Worm (Caenorhabditis elegans): ENCODE measurements around the gene F53F4.18.

Gene F53F4.18

DNA sequence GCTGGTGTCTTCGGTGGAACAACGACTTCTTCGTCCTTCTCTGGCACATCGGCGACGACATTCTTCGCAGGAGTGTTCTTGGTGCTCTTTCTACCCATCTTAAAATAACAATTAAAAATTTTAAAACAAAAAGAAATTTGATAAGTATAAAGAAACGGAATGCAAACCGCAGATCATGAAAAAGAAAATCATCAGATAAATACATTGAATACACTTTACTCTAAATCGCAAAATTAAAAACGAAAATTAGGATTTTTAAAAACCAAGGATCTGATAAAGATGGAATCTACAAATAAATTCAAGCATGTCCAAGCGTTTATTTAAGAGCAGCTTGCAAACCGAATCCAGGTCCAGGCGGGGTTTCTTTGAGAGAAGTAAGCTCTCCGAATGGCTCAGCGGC, 34.5 kb downstream of the F53F4.18 start, which contains the start of gene F53F4.11:
F53F4.11 (minus strand) TSS at position 101 of the 400 bp plus-strand sequence.
- TF ChIP-seq ref-1 (GFP tag; conservative IDR thresholded peaks at IDR 0.05) (no peak), T22C8.4 (GFP tag; IDR thresholded peaks at IDR 0.05) (no peak)

DNA sequence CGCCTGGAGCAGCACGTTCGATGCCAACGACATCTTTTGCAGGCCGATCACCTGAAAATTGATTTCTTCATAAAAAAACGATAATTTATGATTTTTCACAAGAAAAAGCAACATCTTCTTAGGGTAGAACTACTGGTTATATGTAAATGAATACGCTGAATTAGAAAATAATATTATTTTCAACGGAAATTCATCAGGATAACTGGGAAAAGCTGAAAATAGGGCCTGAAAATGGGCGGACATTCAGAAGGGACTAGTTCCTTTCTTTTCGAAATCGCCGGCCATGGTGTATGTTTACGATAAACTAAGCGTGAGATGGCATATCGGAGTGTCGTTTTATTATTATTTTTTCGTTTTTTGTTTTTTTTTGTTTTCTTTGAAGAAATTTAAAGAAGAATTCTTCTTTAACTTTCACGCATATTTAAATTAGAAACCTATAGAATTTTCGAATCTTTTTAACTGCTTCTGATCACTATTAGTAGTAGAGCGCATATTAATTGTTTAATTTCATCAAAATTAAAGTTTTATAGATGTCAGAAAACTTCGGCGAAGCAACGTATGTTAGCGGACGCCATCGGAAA, 35.7 kb downstream of the F53F4.18 start, which contains the start of the genes nduv-2 and F53F4.12:
nduv-2 (minus strand) TSS at position 51 of the 581 bp plus-strand sequence.
F53F4.12 (plus strand) TSS at position 531 of the 581 bp plus-strand sequence.
- TF ChIP-seq ztf-23 (GFP tag; IDR thresholded peaks at IDR 0.05) (no peak), ref-1 (GFP tag; conservative IDR thresholded peaks at IDR 0.05) (no peak), T22C8.4 (GFP tag; IDR thresholded peaks at IDR 0.05) (no peak), cog-1 (tag; optimal IDR thresholded peaks at IDR 0.05) (no peak), flt-1 (GFP tag; IDR thresholded peaks at IDR 0.05) (no peak), klf-2 (GFP tag; conservative IDR thresholded peaks at IDR 0.05) (no peak), tab-1 (GFP tag; IDR thresholded peaks at IDR 0.05) (no peak), med-1 (GFP tag; optimal IDR thresholded peaks at IDR 0.05; ENCODE audit: insufficient read depth) (no peak), ztf-29 (GFP tag; IDR thresholded peaks at IDR 0.05) (no peak)

DNA sequence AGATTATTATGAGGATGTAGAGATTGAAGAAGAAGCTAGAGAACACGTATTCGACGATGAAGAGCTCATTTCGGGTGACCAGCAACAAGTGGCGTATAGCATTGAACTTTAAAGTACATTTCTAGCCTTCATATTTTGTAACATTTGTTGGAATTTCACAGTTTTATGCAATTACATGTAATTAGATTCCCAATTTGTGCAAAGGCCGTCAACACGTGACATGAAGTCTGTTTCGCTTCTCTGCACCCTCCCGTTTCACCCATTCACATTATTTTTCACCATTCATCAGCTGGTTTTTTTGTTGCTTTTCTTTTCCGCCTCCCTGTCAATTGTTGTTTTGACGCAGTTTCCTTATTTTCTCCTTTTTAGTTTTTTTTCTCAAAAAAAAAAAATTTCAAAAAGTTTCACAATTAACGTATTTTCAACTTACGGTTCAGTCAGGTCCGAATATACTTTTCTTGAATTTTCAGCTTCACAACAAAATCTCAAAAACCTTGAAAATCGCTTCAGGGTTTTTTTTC, 37.2 kb downstream of the F53F4.18 start, which contains the start of gene sde-2:
sde-2 (plus strand) TSS at position 471 of the 521 bp plus-strand sequence.
- TF ChIP-seq ztf-23 (GFP tag; IDR thresholded peaks at IDR 0.05) (no peak), ref-1 (GFP tag; conservative IDR thresholded peaks at IDR 0.05) (no peak), flt-1 (GFP tag; IDR thresholded peaks at IDR 0.05) (no peak), klf-2 (GFP tag; conservative IDR thresholded peaks at IDR 0.05) (no peak)

DNA sequence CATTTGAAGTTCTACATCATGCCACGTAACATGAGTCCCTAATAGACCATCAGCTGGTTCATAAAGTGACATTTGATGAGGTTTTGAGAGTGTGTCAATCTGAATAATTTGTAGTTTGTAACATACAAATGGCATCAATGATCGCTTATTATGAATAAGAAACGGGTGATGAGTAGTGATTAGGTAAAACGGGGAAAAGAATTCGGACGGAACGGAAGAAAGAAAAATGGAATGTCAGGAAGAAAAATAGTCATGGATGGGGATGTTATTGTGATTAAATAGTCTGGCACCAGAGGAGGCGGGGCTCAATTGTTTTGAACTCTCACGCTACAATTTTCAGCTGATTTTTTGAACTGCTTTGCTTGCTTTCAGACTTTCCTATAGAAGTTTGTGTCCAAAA, 44.2 kb downstream of the F53F4.18 start, which contains the start of gene H37A05.2:
H37A05.2 (minus strand) TSS at position 101 of the 400 bp plus-strand sequence.
- no peak for TF ChIP-seq ref-1 (GFP tag; conservative IDR thresholded peaks at IDR 0.05)
- no peak for TF ChIP-seq flt-1 (GFP tag; IDR thresholded peaks at IDR 0.05)
- TF ChIP-seq med-1 (GFP tag; optimal IDR thresholded peaks at IDR 0.05; ENCODE audit: insufficient read depth): no peak
- TF ChIP-seq cog-1 (tag; optimal IDR thresholded peaks at IDR 0.05): no peak
- TF ChIP-seq ztf-23 (GFP tag; IDR thresholded peaks at IDR 0.05): no peak
- TF ChIP-seq T22C8.4 (GFP tag; IDR thresholded peaks at IDR 0.05): no peak
- TF ChIP-seq tab-1 (GFP tag; IDR thresholded peaks at IDR 0.05): no peak
- no peak for TF ChIP-seq klf-2 (GFP tag; conservative IDR thresholded peaks at IDR 0.05)
- TF ChIP-seq ztf-29 (GFP tag; IDR thresholded peaks at IDR 0.05): no peak

DNA sequence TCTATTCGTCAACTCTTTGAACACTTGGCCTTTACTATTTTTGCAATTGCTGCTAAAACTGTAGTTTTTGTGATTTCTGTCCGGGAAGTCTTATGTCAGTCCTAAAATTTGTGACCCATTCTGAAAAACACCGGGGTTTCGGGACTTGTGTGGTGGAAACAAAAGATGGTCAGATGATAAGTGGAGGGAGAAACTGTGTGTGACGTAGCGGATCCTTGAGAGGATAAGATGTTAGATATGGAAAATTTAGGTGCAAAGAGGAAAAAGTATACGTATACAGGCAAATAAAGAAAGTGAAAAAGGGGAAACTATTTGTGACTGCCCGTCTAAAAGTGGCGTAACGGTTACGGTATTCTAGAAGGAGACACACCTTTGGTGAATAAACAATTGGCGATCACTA, 46.5 kb downstream of the F53F4.18 start:
- TF ChIP-seq klf-2 (GFP tag; conservative IDR thresholded peaks at IDR 0.05) (no peak), cog-1 (tag; optimal IDR thresholded peaks at IDR 0.05) (no peak), ref-1 (GFP tag; conservative IDR thresholded peaks at IDR 0.05) (no peak), ztf-29 (GFP tag; IDR thresholded peaks at IDR 0.05) (no peak)

DNA sequence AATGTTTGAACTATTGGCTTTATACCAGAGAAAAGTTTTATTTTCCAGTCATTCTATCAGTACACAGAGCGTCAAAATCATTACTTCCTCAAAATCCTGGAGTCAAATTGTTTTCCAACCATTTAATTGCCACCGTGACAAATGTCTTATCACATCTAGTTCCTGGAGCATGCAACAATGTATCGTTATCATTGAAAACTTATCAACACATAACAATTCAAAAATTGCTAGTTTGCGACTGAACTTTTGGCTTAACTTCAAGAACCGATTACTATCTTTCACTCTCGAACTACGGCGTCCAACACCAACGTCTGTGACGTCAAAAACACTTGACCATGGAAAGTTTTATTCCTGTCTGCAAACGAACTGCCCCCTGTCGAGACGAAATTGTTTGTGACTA, 48.1 kb downstream of the F53F4.18 start:
- TF ChIP-seq T22C8.4 (GFP tag; IDR thresholded peaks at IDR 0.05): no peak
- no peak for TF ChIP-seq cog-1 (tag; optimal IDR thresholded peaks at IDR 0.05)
- no peak for TF ChIP-seq med-1 (GFP tag; optimal IDR thresholded peaks at IDR 0.05; ENCODE audit: insufficient read depth)
- TF ChIP-seq ztf-23 (GFP tag; IDR thresholded peaks at IDR 0.05): no peak
- no peak for TF ChIP-seq klf-2 (GFP tag; conservative IDR thresholded peaks at IDR 0.05)
- no peak for TF ChIP-seq tab-1 (GFP tag; IDR thresholded peaks at IDR 0.05)
- TF ChIP-seq flt-1 (GFP tag; IDR thresholded peaks at IDR 0.05): no peak
- TF ChIP-seq ref-1 (GFP tag; conservative IDR thresholded peaks at IDR 0.05): no peak
- TF ChIP-seq ztf-29 (GFP tag; IDR thresholded peaks at IDR 0.05): no peak
